Fruit fly (Drosophila melanogaster): ENCODE results near the gene CG17261.

DNA sequence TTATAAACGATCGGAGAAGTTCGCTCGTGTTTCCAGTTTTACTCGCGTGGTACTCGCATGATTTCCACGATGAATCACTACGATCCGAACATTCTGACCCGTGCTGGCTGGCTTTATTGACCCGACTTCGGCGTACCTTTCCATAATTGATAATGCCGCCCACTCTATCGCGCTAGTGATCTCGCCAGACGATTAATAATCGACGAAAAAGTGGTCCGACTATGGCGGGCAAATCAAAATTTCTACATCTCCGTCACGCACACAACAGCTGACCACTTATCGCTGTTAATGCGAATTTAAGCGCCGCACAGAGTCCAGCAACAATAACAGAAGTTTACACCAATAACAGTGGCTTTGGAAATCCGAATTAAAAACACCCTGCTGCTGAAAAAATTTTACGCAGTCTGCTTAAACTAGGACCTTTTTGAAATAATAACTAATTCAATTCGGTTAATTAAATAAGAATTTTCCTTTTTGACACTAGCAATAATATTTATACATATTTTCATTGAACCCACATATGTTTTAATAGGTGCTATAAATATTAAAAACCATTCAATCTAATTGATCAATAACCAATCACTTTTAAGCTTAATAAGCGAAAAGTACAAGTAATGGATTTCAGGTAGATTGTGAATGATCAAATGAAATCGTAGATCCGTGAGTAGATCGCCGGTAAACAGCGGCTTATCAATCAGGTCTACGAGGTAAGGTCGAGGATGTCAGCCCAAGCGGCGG is 13.5 kb downstream of the CG17261 start:
- no peak for TF ChIP-seq usp (GFP tag; optimal IDR thresholded peaks at IDR 0.05)
- no peak for TF ChIP-seq psq (optimal IDR thresholded peaks at IDR 0.05)
- TF ChIP-seq pan (optimal IDR thresholded peaks at IDR 0.05), result no peak
- no peak for TF ChIP-seq CG8478 (optimal IDR thresholded peaks at IDR 0.05)
